Worm (Caenorhabditis elegans) whole organism, L4/young adult: ENCODE results near the gene mig-5.

Experiments used
- W03F9.2 ChIP-seq: fragments of 150-350 bp; optimal IDR thresholded peaks from 2 replicates; lab custom pipeline; 2014; ENCODE audit warnings: missing biosample characterization, missing genetic modification characterization
- dao-5 ChIP-seq: sonication (generic microtip); optimal IDR thresholded peaks from 2 replicates; lab custom pipeline; 2016; ENCODE audit warnings: missing genotype, missing genetic modification characterization, moderate library complexity, missing compliant biosample characterization

DNA sequence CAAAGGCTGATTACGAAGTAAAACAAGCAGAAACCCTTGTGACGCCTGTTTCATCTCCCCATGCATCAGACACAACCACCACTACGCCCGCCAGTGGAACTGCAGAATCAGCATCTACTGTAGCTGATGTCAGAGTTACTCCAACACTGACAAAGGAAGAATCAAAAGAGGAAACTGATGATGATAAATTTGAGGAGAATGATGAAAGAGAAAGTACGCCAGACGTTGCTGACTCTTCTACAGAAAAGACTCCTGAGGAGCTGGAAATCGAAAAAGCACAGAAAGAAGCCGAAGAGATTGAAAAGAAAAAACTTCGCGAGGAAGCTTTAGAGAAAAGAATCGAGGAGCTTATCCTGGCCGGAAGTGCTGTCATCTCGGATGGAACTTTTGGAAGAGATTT is 33.4 kb upstream of the mig-5 start:
- TF ChIP-seq dao-5 (tag; lab: Kevin White, UChicago), result no peak
- TF ChIP-seq W03F9.2 (tag; lab: Kevin White, UChicago), result no peak
